Fruit fly (Drosophila melanogaster): Measurements from ENCODE around the gene vrs.

Gene vrs

DNA sequence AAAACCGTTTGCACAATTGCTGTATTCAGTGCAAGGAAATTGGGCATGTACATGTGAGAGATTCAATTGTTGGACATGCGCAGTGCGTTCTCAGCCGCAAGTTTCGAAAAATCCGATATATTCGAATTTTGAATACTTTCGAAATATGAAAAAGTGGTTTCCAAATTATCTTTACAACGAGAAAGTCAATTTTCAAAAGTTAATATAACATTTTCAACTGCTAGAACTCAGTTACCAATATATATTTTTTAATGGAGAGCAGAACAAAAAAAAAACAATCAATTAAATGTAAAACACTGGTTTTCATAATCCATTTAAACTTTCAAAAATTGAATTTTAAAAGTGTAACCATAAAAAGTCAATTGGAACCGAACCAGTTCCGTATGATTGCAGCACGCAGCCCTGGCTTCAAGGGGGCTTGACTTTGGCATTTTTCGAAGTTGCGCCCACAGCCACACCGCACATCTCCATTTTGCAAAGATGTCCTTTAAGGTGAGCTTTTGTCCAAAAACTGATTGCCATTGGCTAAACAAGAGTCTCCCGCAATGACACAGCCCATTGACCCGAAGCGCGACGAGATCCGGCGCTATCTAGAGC lies 25.0 kb upstream of the vrs start, which contains the start of the genes Scgbeta and CG17202 (continued):
- no peak for TF ChIP-seq CG7556 (GFP tag; optimal IDR thresholded peaks at IDR 0.05)
- peak; percentile 92 for TF ChIP-seq gfzf (GFP tag; optimal IDR thresholded peaks at IDR 0.05)
- TF ChIP-seq yki (optimal IDR thresholded peaks at IDR 0.05), result no peak
- TF ChIP-seq CG6813 (GFP tag; optimal IDR thresholded peaks at IDR 0.05), result no peak
- TF ChIP-seq CG8388 (GFP tag; optimal IDR thresholded peaks at IDR 0.05), result no peak
- TF ChIP-seq CG4854 (GFP tag; optimal IDR thresholded peaks at IDR 0.05), result no peak
- TF ChIP-seq z (GFP tag; IDR thresholded peaks at IDR 0.05), result no peak
- peak; percentile 65 for TF ChIP-seq Ets97D (GFP tag; optimal IDR thresholded peaks at IDR 0.05)
- TF ChIP-seq CG1647 (GFP tag; optimal IDR thresholded peaks at IDR 0.05), result no peak
- peak; percentile 7 for TF ChIP-seq bab2 (GFP tag; optimal IDR thresholded peaks at IDR 0.05)
- no peak for TF ChIP-seq GATAe (GFP tag; conservative IDR thresholded peaks at IDR 0.05)
- no peak for TF ChIP-seq Chrac-16 (GFP tag; optimal IDR thresholded peaks at IDR 0.05)
- peak; percentile 2 for TF ChIP-seq CG11398 (GFP tag; optimal IDR thresholded peaks at IDR 0.05)
- peak; percentile 66 for TF ChIP-seq Dp (GFP tag; optimal IDR thresholded peaks at IDR 0.05)
- no peak for TF ChIP-seq sisA (GFP tag; IDR thresholded peaks at IDR 0.05)
- TF ChIP-seq CG12659 (GFP tag; optimal IDR thresholded peaks at IDR 0.05), result peak; percentile 44
- TF ChIP-seq sd (tag; optimal IDR thresholded peaks at IDR 0.05), result no peak
- peak; percentile 23 for TF ChIP-seq Max (GFP tag; optimal IDR thresholded peaks at IDR 0.05)
- no peak for TF ChIP-seq mirr (GFP tag; optimal IDR thresholded peaks at IDR 0.05)
- no peak for TF ChIP-seq fd102C (GFP tag; optimal IDR thresholded peaks at IDR 0.05)
- peak; percentile 38; the same call in 1 of the 3 replicates for TF ChIP-seq CG11456 (GFP tag; IDR thresholded peaks at IDR 0.05)
- no peak for TF ChIP-seq CG10267 (tag; optimal IDR thresholded peaks at IDR 0.05)
- TF ChIP-seq Ada2b (GFP tag; IDR thresholded peaks at IDR 0.05), result 0 out of 2 replicates have a peak, but pooled peaks have one; percentile 5
- TF ChIP-seq Ptx1 (GFP tag; IDR thresholded peaks at IDR 0.05), result no peak
- TF ChIP-seq unc-4 (GFP tag; IDR thresholded peaks at IDR 0.05; ENCODE audit: partially characterized antibody), result no peak
- no peak for TF ChIP-seq dmrt11E (tag; optimal IDR thresholded peaks at IDR 0.05)
- TF ChIP-seq HLH4C (GFP tag; IDR thresholded peaks at IDR 0.05; ENCODE audit: partially characterized antibody), result no peak
- no peak for TF ChIP-seq CG15269 (tag; optimal IDR thresholded peaks at IDR 0.05)
- no peak for TF ChIP-seq CG5245 (GFP tag; optimal IDR thresholded peaks at IDR 0.05)
- no peak for TF ChIP-seq sc (optimal IDR thresholded peaks at IDR 0.05)
- no peak for TF ChIP-seq sc (GFP tag; optimal IDR thresholded peaks at IDR 0.05)
- TF ChIP-seq onecut (GFP tag; IDR thresholded peaks at IDR 0.05), result peak; percentile 29
- peak; percentile 89 for TF ChIP-seq row (GFP tag; IDR thresholded peaks at IDR 0.05)
- no peak for TF ChIP-seq CG17385 (GFP tag; optimal IDR thresholded peaks at IDR 0.05)
- TF ChIP-seq al (GFP tag; IDR thresholded peaks at IDR 0.05), result no peak
- no peak for TF ChIP-seq sim (GFP tag; IDR thresholded peaks at IDR 0.05)
- no peak for TF ChIP-seq CG12104 (GFP tag; optimal IDR thresholded peaks at IDR 0.05)
- no peak for TF ChIP-seq fru (optimal IDR thresholded peaks at IDR 0.05)
- TF ChIP-seq amos (GFP tag; IDR thresholded peaks at IDR 0.05; ENCODE audit: partially characterized antibody), result peak; percentile 55; the same call in 1 of the 2 replicates
- TF ChIP-seq prd (optimal IDR thresholded peaks at IDR 0.05), result no peak
- TF ChIP-seq prd (GFP tag; IDR thresholded peaks at IDR 0.05), result no peak
- no peak for TF ChIP-seq zen2 (GFP tag; IDR thresholded peaks at IDR 0.05; ENCODE audit: partially characterized antibody)
- TF ChIP-seq CG10147 (GFP tag; optimal IDR thresholded peaks at IDR 0.05), result no peak
- no peak for TF ChIP-seq D19A (tag; optimal IDR thresholded peaks at IDR 0.05)
- peak; percentile 42 for TF ChIP-seq gro (GFP tag; optimal IDR thresholded peaks at IDR 0.05)
- no peak for TF ChIP-seq CG11504 (tag; optimal IDR thresholded peaks at IDR 0.05)
- TF ChIP-seq peb (GFP tag; IDR thresholded peaks at IDR 0.05), result no peak
- 0 out of 3 replicates have a peak, but pooled peaks have one; percentile 27 for TF ChIP-seq Dbx (GFP tag; IDR thresholded peaks at IDR 0.05)
- no peak for TF ChIP-seq CG8924 (tag; optimal IDR thresholded peaks at IDR 0.05)
- no peak for TF ChIP-seq CkIIα-i1 (GFP tag; IDR thresholded peaks at IDR 0.05)
- TF ChIP-seq CG11085 (GFP tag; IDR thresholded peaks at IDR 0.05), result no peak
- TF ChIP-seq wdn (GFP tag; IDR thresholded peaks at IDR 0.05), result no peak
